Worm (Caenorhabditis elegans) whole organism, young adult: ENCODE results near the gene somi-1.

Source experiments
- B0019.2 ChIP-seq: fragments of 200-800 bp; sonication (Bioruptor generic); conservative IDR thresholded peaks from 2 replicates; pipeline ENCODE4 v1.3.6; 2022; ENCODE audit warnings: missing genetic modification reagents, missing genetic modification characterization, missing compliant biosample characterization
- F52B5.7 ChIP-seq: sonication (generic microtip); optimal IDR thresholded peaks from 2 replicates; lab custom pipeline; 2016; ENCODE audit warnings: mild to moderate bottlenecking, missing genetic modification characterization, missing compliant biosample characterization
- ZK185.1 ChIP-seq: sonication (generic microtip); optimal IDR thresholded peaks from 2 replicates; lab custom pipeline; 2016; ENCODE audit warnings: mild to moderate bottlenecking, missing genetic modification characterization, missing compliant biosample characterization; ENCODE audit not compliant: poor library complexity, severe bottlenecking
- cebp-2 ChIP-seq: fragments of 200-800 bp; sonication (Bioruptor generic); IDR thresholded peaks from 2 replicates; pipeline ENCODE4 v1.3.6; 2022; ENCODE audit warnings: missing genetic modification characterization, missing compliant biosample characterization
- ceh-58 ChIP-seq: fragments of 200-800 bp; sonication (Bioruptor generic); IDR thresholded peaks from 2 replicates; pipeline ENCODE4 v1.3.6; 2022; ENCODE audit warnings: missing genetic modification characterization, missing compliant biosample characterization
- ceh-79 ChIP-seq: sonication (generic microtip); optimal IDR thresholded peaks from 2 replicates; lab custom pipeline; 2017; ENCODE audit warnings: mild to moderate bottlenecking, missing genetic modification characterization, missing compliant biosample characterization
- ets-4 ChIP-seq: fragments of 200-800 bp; sonication (Bioruptor generic); optimal IDR thresholded peaks from 2 replicates; lab custom pipeline; 2018; ENCODE audit warnings: mild to moderate bottlenecking, missing genetic modification characterization, missing compliant biosample characterization
- nhr-90 ChIP-seq: sonication (generic microtip); optimal IDR thresholded peaks from 2 replicates; lab custom pipeline; 2016; ENCODE audit warnings: missing genotype, mild to moderate bottlenecking, missing genetic modification characterization, missing compliant biosample characterization
- pha-4 ChIP-seq: fragments of 150-350 bp; sonication (generic microtip); optimal IDR thresholded peaks from 2 replicates; lab custom pipeline; 2014; ENCODE audit warnings: missing biosample characterization, missing genetic modification reagents, missing genetic modification characterization
- tbp1 ChIP-seq: fragments of 200-800 bp; sonication (Bioruptor generic); optimal IDR thresholded peaks from 2 replicates; lab custom pipeline; 2018; ENCODE audit warnings: mild to moderate bottlenecking, missing genetic modification characterization, missing compliant biosample characterization
- unc-62 ChIP-seq: fragments of 150-350 bp; optimal IDR thresholded peaks from 2 replicates; lab custom pipeline; 2014; ENCODE audit warnings: missing biosample characterization, missing genetic modification reagents, missing genetic modification characterization
- ztf-25 ChIP-seq: fragments of 200-800 bp; sonication (Bioruptor generic); IDR thresholded peaks from 2 replicates; pipeline ENCODE4 v1.3.6; 2022; ENCODE audit warnings: missing genetic modification reagents, missing genetic modification characterization, missing compliant biosample characterization

ce11 chrV:13416076-13416475 is 24.9 kb upstream of the somi-1 start:
- no peak for TF ChIP-seq ets-4
- no peak for TF ChIP-seq F52B5.7
- TF ChIP-seq ZK185.1 (tag; lab: Kevin White, UChicago) = no peak
- no peak for TF ChIP-seq ceh-79 (tag; lab: Kevin White, UChicago)
- TF ChIP-seq cebp-2 (GFP tag; lab: Robert Waterston, UW) = no peak
- no peak for TF ChIP-seq nhr-90 (tag; lab: Kevin White, UChicago)
- TF ChIP-seq ztf-25 (GFP tag; lab: Robert Waterston, UW) = no peak
- no peak for TF ChIP-seq pha-4 (tag; lab: Kevin White, UChicago)
- no peak for TF ChIP-seq ceh-58 (GFP tag; lab: Robert Waterston, UW)
- no peak for TF ChIP-seq unc-62 (GFP tag; lab: Kevin White, UChicago)
- TF ChIP-seq tbp1 = no peak
- no peak for TF ChIP-seq B0019.2 (GFP tag; lab: Robert Waterston, UW)
